Worm (Caenorhabditis elegans): ENCODE data around the gene clc-27.

The clc-27 gene

DNA sequence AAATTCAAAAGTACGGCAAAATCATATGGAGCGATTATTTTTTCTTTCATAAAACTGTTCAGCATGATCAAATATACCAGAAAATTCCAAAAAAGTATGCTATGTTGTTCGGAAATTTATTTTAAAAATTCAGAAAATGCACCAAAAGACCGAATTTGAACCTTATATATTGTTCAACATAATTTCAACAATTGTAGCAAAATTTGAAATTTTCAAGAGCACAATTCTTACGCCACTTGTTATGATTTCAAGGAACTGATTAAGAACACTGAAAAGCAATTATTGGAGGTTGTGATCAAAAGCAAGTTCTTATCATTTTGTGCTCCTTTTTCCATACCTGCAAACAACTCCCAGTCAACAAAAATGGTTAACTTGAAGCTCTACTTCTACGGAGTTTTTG lies at the start of gene clc-27:
clc-27 (plus strand) TSS at position 301 of the 400 bp plus-strand sequence.
- TF ChIP-seq skn-1 (tag; optimal IDR thresholded peaks at IDR 0.05) = no peak

DNA sequence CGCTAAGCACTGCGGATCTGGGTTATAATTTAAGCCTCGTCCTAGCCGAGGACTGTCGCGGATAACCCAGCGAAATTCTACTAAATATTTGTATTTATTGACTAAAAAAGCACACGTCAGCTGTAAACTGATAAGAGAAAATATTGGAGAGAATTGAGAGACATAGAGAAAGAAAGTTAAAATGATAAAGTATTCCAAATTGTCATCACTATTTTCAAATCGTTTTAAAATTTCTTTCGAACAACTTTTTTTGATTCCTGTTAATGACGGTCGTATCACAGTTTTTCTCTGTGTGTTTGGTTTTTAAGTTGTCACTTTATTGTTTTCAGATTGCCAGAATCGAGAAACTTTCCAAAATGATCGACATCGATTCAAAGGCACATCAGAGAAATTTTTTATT lies 46.2 kb upstream of the clc-27 start, which contains the start of gene fbxa-51:
fbxa-51 (plus strand) TSS at position 322 of the 400 bp plus-strand sequence.
- TF ChIP-seq alr-1 (tag; optimal IDR thresholded peaks at IDR 0.05) (no peak), fos-1 (tag; optimal IDR thresholded peaks at IDR 0.05) (peak; percentile 35), nhr-23 (tag; optimal IDR thresholded peaks at IDR 0.05) (no peak)

DNA sequence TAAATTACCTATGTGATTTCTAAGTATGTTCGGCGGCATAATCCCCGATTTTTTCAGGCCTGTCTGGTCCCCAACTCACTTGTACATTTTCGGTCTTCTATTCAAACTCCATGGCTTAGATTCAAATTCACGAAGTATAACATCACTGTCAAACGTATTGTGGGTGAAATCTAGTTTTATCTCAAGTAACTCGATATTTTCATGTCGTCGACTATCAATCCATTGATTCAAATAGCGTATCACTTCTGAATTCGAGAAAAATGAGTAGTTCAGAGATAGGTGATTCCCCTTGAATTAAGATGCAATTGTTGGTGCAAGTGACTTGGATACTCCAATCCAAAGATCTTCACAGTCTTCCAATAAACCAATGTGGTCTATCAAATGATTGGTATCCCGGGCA lies 43.6 kb upstream of the clc-27 start:
- no peak for TF ChIP-seq nhr-11 (tag; optimal IDR thresholded peaks at IDR 0.05)
- TF ChIP-seq unc-39 (tag; optimal IDR thresholded peaks at IDR 0.05) = no peak
- no peak for TF ChIP-seq ceh-82 (tag; optimal IDR thresholded peaks at IDR 0.05)
- no peak for TF ChIP-seq nhr-12 (tag; optimal IDR thresholded peaks at IDR 0.05)
- TF ChIP-seq elt-1 (tag; optimal IDR thresholded peaks at IDR 0.05) = no peak
- TF ChIP-seq nhr-23 (tag; optimal IDR thresholded peaks at IDR 0.05) = no peak
- no peak for TF ChIP-seq crh-2 (tag; optimal IDR thresholded peaks at IDR 0.05)
- TF ChIP-seq nhr-129 (tag; optimal IDR thresholded peaks at IDR 0.05) = no peak
- no peak for TF ChIP-seq unc-55 (GFP tag; optimal IDR thresholded peaks at IDR 0.05)
- TF ChIP-seq ztf-1 (GFP tag; conservative IDR thresholded peaks at IDR 0.05) = no peak
- TF ChIP-seq nhr-77 (tag; optimal IDR thresholded peaks at IDR 0.05) = no peak
- TF ChIP-seq sma-3 (GFP tag; optimal IDR thresholded peaks at IDR 0.05) = no peak
- no peak for TF ChIP-seq lin-13 (GFP tag; optimal IDR thresholded peaks at IDR 0.05)
- no peak for TF ChIP-seq ceh-16 (tag; optimal IDR thresholded peaks at IDR 0.05)
- no peak for TF ChIP-seq elt-3 (tag; optimal IDR thresholded peaks at IDR 0.05)
- no peak for TF ChIP-seq R02D3.7 (tag; optimal IDR thresholded peaks at IDR 0.05)
- TF ChIP-seq ama-1 (optimal IDR thresholded peaks at IDR 0.05) = no peak

DNA sequence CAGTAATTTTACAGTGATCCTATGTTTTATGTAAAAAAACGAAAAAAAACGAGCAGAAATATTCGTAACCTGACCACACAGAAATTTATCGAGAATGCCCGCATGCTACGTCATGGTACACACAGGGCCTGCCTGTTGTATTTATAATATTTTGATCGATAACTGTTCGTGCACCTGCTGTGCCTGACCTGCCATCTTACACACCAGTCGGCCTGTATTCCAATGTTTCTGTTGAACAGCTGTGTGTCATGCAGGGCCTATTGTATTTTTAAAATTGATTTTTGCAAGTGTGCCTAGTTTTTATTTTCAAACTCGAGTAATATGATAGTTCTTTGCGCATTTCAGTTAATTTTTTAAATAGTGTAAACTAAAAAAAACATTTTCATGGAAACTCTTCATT lies 41.9 kb upstream of the clc-27 start:
- TF ChIP-seq ceh-16 (tag; optimal IDR thresholded peaks at IDR 0.05) (no peak), dmd-4 (tag; optimal IDR thresholded peaks at IDR 0.05) (no peak), Y55F3AM.14 (GFP tag; optimal IDR thresholded peaks at IDR 0.05) (no peak), nhr-237 (tag; optimal IDR thresholded peaks at IDR 0.05) (no peak), nhr-129 (tag; optimal IDR thresholded peaks at IDR 0.05) (no peak), gmeb-1 (tag; optimal IDR thresholded peaks at IDR 0.05) (no peak), ztf-1 (GFP tag; conservative IDR thresholded peaks at IDR 0.05) (no peak), unc-62 (GFP tag; optimal IDR thresholded peaks at IDR 0.05) (no peak), F13H6.1 (tag; optimal IDR thresholded peaks at IDR 0.05) (no peak), mab-5 (tag; optimal IDR thresholded peaks at IDR 0.05) (no peak), ztf-11 (tag; optimal IDR thresholded peaks at IDR 0.05) (no peak)

DNA sequence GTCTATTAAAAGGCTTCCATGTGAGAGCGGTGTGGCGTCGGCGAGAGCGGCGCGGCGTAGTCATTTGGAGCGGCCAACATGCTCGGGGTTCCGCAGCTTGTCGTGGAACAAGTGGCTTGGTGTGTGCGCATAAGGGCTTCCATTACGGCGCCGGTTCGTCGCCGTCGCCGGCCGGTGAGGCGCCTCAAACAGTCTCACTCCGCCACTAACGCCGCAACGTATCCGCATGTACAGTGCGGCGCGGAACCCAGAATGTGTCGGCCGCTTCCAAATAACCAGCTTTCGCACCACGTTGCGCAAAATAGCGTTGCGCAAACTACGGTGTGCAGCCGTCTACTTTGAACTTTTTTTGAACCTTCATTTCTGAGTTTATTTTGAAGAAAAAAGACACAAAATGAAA lies 37.3 kb upstream of the clc-27 start:
- no peak for TF ChIP-seq ZK546.5 (tag; optimal IDR thresholded peaks at IDR 0.05)
- no peak for TF ChIP-seq lin-39 (tag; optimal IDR thresholded peaks at IDR 0.05)
- TF ChIP-seq ama-1 (optimal IDR thresholded peaks at IDR 0.05) = no peak
- no peak for TF ChIP-seq nhr-12 (tag; optimal IDR thresholded peaks at IDR 0.05)
- TF ChIP-seq zag-1 (tag; optimal IDR thresholded peaks at IDR 0.05) = no peak
- TF ChIP-seq fos-1 (tag; optimal IDR thresholded peaks at IDR 0.05) = no peak
- TF ChIP-seq nhr-237 (tag; optimal IDR thresholded peaks at IDR 0.05) = no peak
- TF ChIP-seq skn-1 (tag; optimal IDR thresholded peaks at IDR 0.05) = no peak
- no peak for TF ChIP-seq mdl-1 (tag; optimal IDR thresholded peaks at IDR 0.05)
- no peak for TF ChIP-seq sem-4 (tag; optimal IDR thresholded peaks at IDR 0.05)
- no peak for TF ChIP-seq C34F6.9 (tag; optimal IDR thresholded peaks at IDR 0.05)
- TF ChIP-seq aly-2 (tag; optimal IDR thresholded peaks at IDR 0.05) = no peak

DNA sequence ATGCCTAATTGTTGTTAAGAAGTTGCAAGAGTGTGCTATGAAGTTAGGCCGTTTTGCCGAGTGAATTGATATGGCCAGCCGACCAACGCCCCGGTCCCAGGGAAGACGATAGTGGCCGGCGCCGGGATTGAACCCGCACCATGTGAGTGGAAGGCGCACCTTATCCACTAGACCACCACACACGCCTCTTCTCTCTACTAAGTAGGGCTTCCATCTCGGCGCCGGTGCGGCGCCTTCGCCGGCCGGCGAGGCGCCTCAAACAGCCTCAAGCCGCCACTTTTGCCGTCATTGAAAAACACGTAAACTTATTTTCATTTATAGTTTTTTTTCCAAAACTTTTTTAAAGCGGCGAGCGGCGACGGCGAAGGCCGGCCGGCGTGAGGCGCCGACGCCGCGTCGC lies 29.3 kb upstream of the clc-27 start:
- TF ChIP-seq nhr-10 (tag; optimal IDR thresholded peaks at IDR 0.05) (no peak), nhr-6 (tag; optimal IDR thresholded peaks at IDR 0.05) (no peak)
